Fruit fly (Drosophila melanogaster) whole organism, adult: ENCODE measurements around the gene CG17141.
A peak's percentile ranks its signal among the peaks of the same experiment; 100 is the strongest.

Source experiments
- CG11617 ChIP-seq: fragments of 200-800 bp; sonication (Bioruptor generic); optimal IDR thresholded peaks from 2 replicates; lab custom pipeline; 2017; ENCODE audit warnings: mild to moderate bottlenecking, missing biosample characterization, missing genetic modification reagents, missing genetic modification characterization
- CG12768 ChIP-seq: fragments of 200-800 bp; sonication (Bioruptor generic); optimal IDR thresholded peaks from 2 replicates; lab custom pipeline; 2017; ENCODE audit warnings: missing biosample characterization, missing genetic modification characterization, mild to moderate bottlenecking, moderate library complexity, missing genetic modification reagents
- CG14711 ChIP-seq: fragments of 200-800 bp; sonication (Bioruptor generic); optimal IDR thresholded peaks from 2 replicates; lab custom pipeline; 2018; ENCODE audit warnings: missing biosample characterization, mild to moderate bottlenecking, missing genetic modification characterization, moderate library complexity
- CG1620 ChIP-seq: fragments of 200-800 bp; sonication (Bioruptor generic); optimal IDR thresholded peaks from 2 replicates; lab custom pipeline; 2016; ENCODE audit warnings: missing biosample characterization, missing genetic modification characterization
- CG33017 ChIP-seq: fragments of 200-800 bp; sonication (Bioruptor generic); optimal IDR thresholded peaks from 2 replicates; lab custom pipeline; 2018; ENCODE audit warnings: missing biosample characterization, mild to moderate bottlenecking, missing genetic modification characterization, moderate library complexity
- CG5204 ChIP-seq: fragments of 200-800 bp; sonication (Bioruptor generic); optimal IDR thresholded peaks from 2 replicates; lab custom pipeline; 2016; ENCODE audit warnings: missing biosample characterization, missing genetic modification characterization
- CG7045 ChIP-seq: fragments of 200-800 bp; sonication (Bioruptor generic); optimal IDR thresholded peaks from 2 replicates; lab custom pipeline; 2017; ENCODE audit warnings: missing biosample characterization, mild to moderate bottlenecking, missing genetic modification characterization
- CG7101 ChIP-seq: fragments of 200-800 bp; sonication (Bioruptor generic); optimal IDR thresholded peaks from 2 replicates; lab custom pipeline; 2018; ENCODE audit warnings: missing biosample characterization, mild to moderate bottlenecking, missing genetic modification characterization, moderate library complexity
- Clk ChIP-seq: fragments of 200-800 bp; sonication (Bioruptor generic); optimal IDR thresholded peaks from 2 replicates; lab custom pipeline; 2017; ENCODE audit warnings: missing biosample characterization, missing genetic modification characterization
- Crg-1 ChIP-seq: fragments of 200-800 bp; sonication (Bioruptor generic); optimal IDR thresholded peaks from 2 replicates; lab custom pipeline; 2016; ENCODE audit warnings: missing biosample characterization, missing genetic modification characterization
- Hr96 ChIP-seq: fragments of 200-800 bp; sonication (Bioruptor generic); optimal IDR thresholded peaks from 2 replicates; lab custom pipeline; 2016; ENCODE audit warnings: missing biosample characterization, missing genetic modification characterization
- Mnt ChIP-seq: fragments of 200-800 bp; sonication (Bioruptor generic); optimal IDR thresholded peaks from 2 replicates; lab custom pipeline; 2016; ENCODE audit warnings: missing biosample characterization, mild to moderate bottlenecking, missing genetic modification characterization
- bab1 ChIP-seq: fragments of 200-800 bp; sonication (Bioruptor generic); optimal IDR thresholded peaks from 3 replicates; lab custom pipeline; 2019; ENCODE audit warnings: missing biosample characterization, mild to moderate bottlenecking, missing genetic modification characterization, moderate library complexity
- cic ChIP-seq: fragments of 200-800 bp; sonication (Bioruptor generic); optimal IDR thresholded peaks from 2 replicates; lab custom pipeline; 2017; ENCODE audit warnings: missing biosample characterization, mild to moderate bottlenecking, missing genetic modification characterization, moderate library complexity
- cnc ChIP-seq, 2 experiments: fragments of >200 bp; optimal IDR thresholded peaks; 2 replicates each; lab custom pipeline; 2017
- kay ChIP-seq: fragments of 200-800 bp; sonication (Bioruptor generic); peaks from one replicate; lab custom pipeline; 2016; ENCODE audit warnings: missing biosample characterization, missing genetic modification characterization, borderline replicate concordance
- ovo ChIP-seq: fragments of 200-800 bp; sonication (Bioruptor generic); optimal IDR thresholded peaks from 2 replicates; lab custom pipeline; 2016; ENCODE audit warnings: missing biosample characterization, missing genetic modification characterization
- pad ChIP-seq: fragments of 200-800 bp; sonication (Bioruptor generic); optimal IDR thresholded peaks from 3 replicates; lab custom pipeline; 2017; ENCODE audit warnings: missing biosample characterization, missing genetic modification characterization, mild to moderate bottlenecking, moderate library complexity, missing genetic modification reagents
- tj ChIP-seq: fragments of 200-800 bp; sonication (Bioruptor generic); optimal IDR thresholded peaks from 3 replicates; lab custom pipeline; 2017; ENCODE audit warnings: missing biosample characterization, mild to moderate bottlenecking, missing genetic modification characterization, moderate library complexity
- toe ChIP-seq: fragments of 200-800 bp; sonication (Bioruptor generic); optimal IDR thresholded peaks from 2 replicates; lab custom pipeline; 2016; ENCODE audit warnings: missing biosample characterization, missing genetic modification characterization

Gene CG17141

DNA sequence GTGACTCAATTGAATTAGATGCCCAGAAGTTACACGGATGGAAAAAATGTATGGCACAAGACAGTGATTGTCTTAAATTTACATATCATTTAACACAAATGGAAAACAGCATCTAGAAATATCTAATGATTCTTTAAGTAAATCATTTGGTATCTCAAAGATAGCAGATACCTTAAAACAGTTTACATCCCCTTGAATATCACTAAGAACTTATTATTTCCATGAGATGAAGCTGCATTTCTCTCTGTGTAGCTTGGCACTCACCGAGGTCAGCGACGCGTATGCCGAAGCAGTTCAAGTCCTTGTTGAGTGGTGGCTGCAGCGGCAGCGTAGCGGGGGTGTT is 27.8 kb downstream of the CG17141 start:
- no peak for TF ChIP-seq Clk (GFP tag; lab: Kevin White, UChicago)
- TF ChIP-seq pad = no peak
- no peak for TF ChIP-seq CG14711
- no peak for TF ChIP-seq CG7101 (tag; lab: Kevin White, UChicago)
- TF ChIP-seq Hr96 (GFP tag; lab: Kevin White, UChicago) = no peak
- TF ChIP-seq CG1620 (GFP tag; lab: Kevin White, UChicago) = no peak
- no peak for TF ChIP-seq tj (GFP tag; lab: Kevin White, UChicago)
- TF ChIP-seq ovo (GFP tag; lab: Kevin White, UChicago) = no peak
- TF ChIP-seq CG5204 (GFP tag; lab: Kevin White, UChicago) = no peak
- TF ChIP-seq cic (GFP tag; lab: Kevin White, UChicago) = no peak
- TF ChIP-seq toe = no peak
- TF ChIP-seq Crg-1 (GFP tag; lab: Kevin White, UChicago) = no peak
- TF ChIP-seq CG11617 (GFP tag; lab: Kevin White, UChicago) = no peak
- no peak for TF ChIP-seq CG12768 (GFP tag; lab: Kevin White, UChicago)
- no peak for TF ChIP-seq kay
- TF ChIP-seq CG7045 (GFP tag; lab: Kevin White, UChicago) = no peak
- TF ChIP-seq CG33017 (tag; lab: Kevin White, UChicago) = no peak
- no peak for TF ChIP-seq cnc (optimal IDR thresholded peaks at IDR 0.05; lab: Kevin White, UChicago)
- TF ChIP-seq bab1 (GFP tag; lab: Kevin White, UChicago) = no peak
- no peak for TF ChIP-seq Mnt (GFP tag; lab: Kevin White, UChicago)

DNA sequence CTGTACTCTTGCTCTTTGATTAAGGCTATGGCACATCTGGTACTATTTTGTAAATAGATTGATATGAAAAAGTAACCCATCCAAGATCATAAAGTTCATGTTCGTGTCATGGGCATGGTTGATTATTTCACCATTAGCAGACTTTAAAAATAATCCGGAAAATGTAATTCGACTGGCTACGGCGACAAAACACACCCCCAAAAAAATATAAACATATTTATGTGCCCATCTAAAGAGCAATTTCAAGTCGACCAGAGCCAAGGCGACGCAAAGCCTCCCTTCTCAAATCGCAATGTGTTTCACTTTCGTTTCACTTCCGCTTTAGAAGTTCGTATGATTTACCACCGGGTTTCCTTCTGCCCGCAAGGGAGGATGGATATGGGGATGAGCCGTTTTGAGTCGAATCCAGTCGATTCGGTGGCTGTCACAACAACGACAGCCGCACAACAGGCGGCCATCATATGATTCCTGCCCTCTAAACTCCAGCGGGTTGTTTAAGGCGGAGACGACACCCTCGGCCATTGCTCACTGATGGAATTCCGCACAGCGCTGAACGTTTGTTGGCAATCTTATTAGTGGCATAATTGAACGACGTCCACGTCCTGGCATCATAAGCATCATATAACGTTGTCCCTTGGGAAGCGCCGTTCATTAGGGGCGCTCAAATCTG is 28.3 kb downstream of the CG17141 start:
- no peak for TF ChIP-seq CG7045 (GFP tag; lab: Kevin White, UChicago)
- no peak for TF ChIP-seq CG5204 (GFP tag; lab: Kevin White, UChicago)
- TF ChIP-seq CG7101 (tag; lab: Kevin White, UChicago) = no peak
- TF ChIP-seq cnc (optimal IDR thresholded peaks at IDR 0.05; lab: Kevin White, UChicago) = no peak
- TF ChIP-seq Hr96 (GFP tag; lab: Kevin White, UChicago) = no peak
- TF ChIP-seq tj (GFP tag; lab: Kevin White, UChicago) = no peak
- TF ChIP-seq Mnt (GFP tag; lab: Kevin White, UChicago) = no peak
- TF ChIP-seq Crg-1 (GFP tag; lab: Kevin White, UChicago) = no peak
- no peak for TF ChIP-seq toe
- no peak for TF ChIP-seq CG11617 (GFP tag; lab: Kevin White, UChicago)
- TF ChIP-seq bab1 (GFP tag; lab: Kevin White, UChicago) = no peak
- TF ChIP-seq cic (GFP tag; lab: Kevin White, UChicago) = no peak
- no peak for TF ChIP-seq CG33017 (tag; lab: Kevin White, UChicago)
- no peak for TF ChIP-seq kay

DNA sequence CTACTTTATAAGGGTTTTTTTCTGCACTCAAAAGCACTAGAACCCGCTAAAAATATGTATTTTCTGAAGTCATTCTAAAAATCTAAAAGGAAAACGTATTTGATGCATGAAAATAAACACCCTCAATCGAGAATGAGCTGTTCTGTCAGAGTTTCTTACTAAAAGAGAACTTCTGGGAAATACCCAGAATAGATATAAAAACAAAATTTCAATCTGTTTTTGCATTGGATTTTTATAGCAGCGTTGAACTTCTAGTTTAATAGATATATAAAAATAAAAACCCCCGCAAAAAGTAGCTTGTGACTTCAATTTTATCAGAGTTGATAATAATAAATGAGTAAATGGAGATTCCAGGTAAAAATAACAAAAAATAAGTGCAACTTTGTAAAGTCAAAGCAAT is 29.0 kb downstream of the CG17141 start:
- TF ChIP-seq Mnt (GFP tag; lab: Kevin White, UChicago) (no peak), toe (no peak), CG5204 (GFP tag; lab: Kevin White, UChicago) (no peak), CG33017 (tag; lab: Kevin White, UChicago) (no peak), kay (peak; percentile 79)

DNA sequence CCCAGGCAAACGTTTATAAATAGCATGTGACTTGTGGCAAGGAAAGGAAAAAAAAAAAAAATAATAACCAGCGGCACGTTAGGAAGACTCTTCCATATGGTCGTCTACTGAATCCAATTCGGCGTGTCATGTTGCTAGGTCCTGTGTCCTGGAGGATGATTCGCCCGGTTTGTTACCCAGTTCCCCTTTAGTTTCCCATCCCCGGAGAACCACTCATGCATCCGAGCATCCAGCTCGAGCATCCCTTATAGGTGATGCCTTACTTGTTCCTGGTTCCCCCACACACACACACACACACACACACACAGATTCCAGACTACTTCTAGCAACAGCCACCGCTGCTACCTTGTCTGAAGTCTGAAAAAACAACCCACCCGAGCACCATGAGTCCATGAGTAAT is 29.5 kb downstream of the CG17141 start:
- TF ChIP-seq cnc (optimal IDR thresholded peaks at IDR 0.05; lab: Kevin White, UChicago) (no peak), cic (GFP tag; lab: Kevin White, UChicago) (no peak), CG1620 (GFP tag; lab: Kevin White, UChicago) (no peak), Mnt (GFP tag; lab: Kevin White, UChicago) (no peak), kay (no peak), CG12768 (GFP tag; lab: Kevin White, UChicago) (no peak), pad (no peak), Hr96 (GFP tag; lab: Kevin White, UChicago) (no peak), Clk (GFP tag; lab: Kevin White, UChicago) (no peak), toe (no peak), Crg-1 (GFP tag; lab: Kevin White, UChicago) (no peak), CG11617 (GFP tag; lab: Kevin White, UChicago) (no peak), CG33017 (tag; lab: Kevin White, UChicago) (no peak), CG7101 (tag; lab: Kevin White, UChicago) (no peak), CG5204 (GFP tag; lab: Kevin White, UChicago) (no peak), bab1 (GFP tag; lab: Kevin White, UChicago) (no peak), CG14711 (no peak), tj (GFP tag; lab: Kevin White, UChicago) (no peak)

DNA sequence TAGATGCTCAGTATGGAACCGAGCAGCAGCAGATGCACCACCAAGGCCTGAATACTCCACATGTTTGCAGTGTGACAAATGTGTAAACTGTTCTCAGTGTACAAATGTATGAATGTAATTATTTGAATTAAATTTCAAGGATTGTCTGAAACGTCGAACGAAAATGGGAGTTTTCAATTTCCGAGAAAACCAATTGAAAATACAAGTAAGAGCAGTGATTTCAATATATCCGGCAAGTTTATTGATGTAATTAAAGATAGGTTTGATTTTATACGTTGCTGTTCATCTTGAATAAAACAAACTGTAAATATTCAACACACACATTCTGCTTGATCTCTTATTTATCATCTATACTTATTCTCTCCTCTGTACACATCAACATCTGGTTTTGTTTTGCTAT is 36.7 kb downstream of the CG17141 start, which contains the start of gene CG4907:
Gene CG4907 (minus strand): TSS at position 101 of the 400 bp plus-strand sequence.
- no peak for TF ChIP-seq pad
- no peak for TF ChIP-seq kay
- no peak for TF ChIP-seq CG7101 (tag; lab: Kevin White, UChicago)
- TF ChIP-seq CG11617 (GFP tag; lab: Kevin White, UChicago) = no peak

DNA sequence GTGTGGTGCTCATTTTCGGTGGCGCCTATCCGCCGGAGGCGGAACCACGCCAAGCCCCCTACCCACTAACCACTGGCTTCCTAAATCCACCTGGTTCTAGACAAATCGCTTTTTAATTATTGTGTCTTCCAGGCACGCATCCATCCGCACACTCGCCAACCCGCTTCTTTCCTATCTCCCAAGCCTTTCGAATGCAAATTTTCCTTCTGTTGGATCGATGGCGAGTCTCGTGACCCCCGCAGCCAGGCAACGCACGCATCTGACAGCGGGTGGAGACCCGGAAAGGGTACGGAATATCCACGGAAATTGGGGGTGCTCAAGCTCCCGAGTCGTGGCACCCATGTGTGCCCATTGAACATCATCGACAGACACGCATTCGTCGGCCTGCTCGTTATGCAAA is 40.2 kb downstream of the CG17141 start, which contains the start of gene CG13842:
Gene CG13842 (minus strand): TSS at position 101 of the 400 bp plus-strand sequence.
- TF ChIP-seq cic (GFP tag; lab: Kevin White, UChicago) (no peak), CG14711 (no peak), Clk (GFP tag; lab: Kevin White, UChicago) (no peak), tj (GFP tag; lab: Kevin White, UChicago) (no peak), kay (no peak), toe (no peak), CG7101 (tag; lab: Kevin White, UChicago) (no peak), CG5204 (GFP tag; lab: Kevin White, UChicago) (no peak), CG12768 (GFP tag; lab: Kevin White, UChicago) (no peak), pad (no peak), CG11617 (GFP tag; lab: Kevin White, UChicago) (no peak), Mnt (GFP tag; lab: Kevin White, UChicago) (no peak)
